Worm (Caenorhabditis elegans): ENCODE results near the gene spot-1.

DNA sequence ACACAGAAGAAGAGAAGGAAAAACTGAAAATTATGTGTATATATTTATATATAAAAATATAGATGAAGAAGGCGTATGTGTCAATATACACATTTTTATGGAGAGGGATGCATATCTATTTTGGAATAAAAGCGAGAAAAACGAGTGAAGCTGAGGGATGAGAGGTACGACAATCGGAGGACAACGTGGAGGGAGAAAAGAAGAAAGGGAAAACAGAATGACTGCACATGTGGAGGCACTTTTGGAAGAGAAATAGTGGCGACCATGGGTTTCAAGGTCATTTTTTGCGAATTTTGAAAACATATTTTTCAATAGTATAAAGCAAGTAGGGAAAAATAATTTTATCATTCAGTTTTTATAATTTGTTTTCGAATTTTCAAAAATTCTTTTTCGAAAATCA, 15.5 kb upstream of the spot-1 start:
- peak; percentile 22 to 33 for TF ChIP-seq lin-35 (GFP tag; optimal IDR thresholded peaks at IDR 0.05)
- TF ChIP-seq ztf-4 (tag; optimal IDR thresholded peaks at IDR 0.05), result no peak
- peak; percentile 49 for TF ChIP-seq skn-1 (tag; optimal IDR thresholded peaks at IDR 0.05)
- no peak for TF ChIP-seq nhr-12 (tag; optimal IDR thresholded peaks at IDR 0.05)
- TF ChIP-seq hlh-4 (tag; optimal IDR thresholded peaks at IDR 0.05), result no peak
- TF ChIP-seq ceh-82 (tag; optimal IDR thresholded peaks at IDR 0.05), result no peak
- TF ChIP-seq nhr-90 (tag; optimal IDR thresholded peaks at IDR 0.05; ENCODE audit: poor library complexity), result no peak
- no peak for TF ChIP-seq ztf-11 (tag; optimal IDR thresholded peaks at IDR 0.05)
